Worm (Caenorhabditis elegans) whole organism, L1 larva: Measurements from ENCODE around the gene F56A8.8.
A peak's percentile ranks its signal among the peaks of the same experiment; 100 is the strongest.

Source experiments
- C34B4.2 ChIP-seq: sonication (generic microtip); optimal IDR thresholded peaks from 2 replicates; lab custom pipeline; 2017; ENCODE audit warnings: mild to moderate bottlenecking, missing genetic modification characterization, missing compliant biosample characterization
- F16B12.6 ChIP-seq: fragments of 150-350 bp; optimal IDR thresholded peaks from 2 replicates; lab custom pipeline; 2014; ENCODE audit warnings: missing biosample characterization, missing genetic modification characterization
- aha-1 ChIP-seq: fragments of 150-350 bp; optimal IDR thresholded peaks from 2 replicates; lab custom pipeline; 2014; ENCODE audit warnings: missing biosample characterization, missing genetic modification characterization
- aly-2 ChIP-seq: fragments of 150-350 bp; optimal IDR thresholded peaks from 2 replicates; lab custom pipeline; 2014; ENCODE audit warnings: missing biosample characterization, missing genetic modification characterization
- ceh-90 ChIP-seq: sonication (generic microtip); optimal IDR thresholded peaks from 2 replicates; lab custom pipeline; 2016; ENCODE audit warnings: missing genetic modification characterization, missing compliant biosample characterization
- ces-1 ChIP-seq: fragments of 150-350 bp; optimal IDR thresholded peaks from 2 replicates; lab custom pipeline; 2014; ENCODE audit warnings: missing biosample characterization, missing genetic modification reagents, missing genetic modification characterization
- dpl-1 ChIP-seq, 3 experiments: fragments of 150-350 bp in 2 of 3; sonication (generic microtip) in 1 of 3; optimal IDR thresholded peaks; 2 replicates each; lab custom pipeline; 2014 to 2017; ENCODE audit warnings: missing biosample characterization in 3 of 3, missing genetic modification characterization in 3 of 3, missing genetic modification reagents in 3 of 3
- efl-1 ChIP-seq, 4 experiments: fragments of 150-350 bp; optimal IDR thresholded peaks in 3 of 4; peaks in 1 of 4; 1 replicate in 1 of 4; 2 replicates in 3 of 4; lab custom pipeline; 2014; ENCODE audit warnings: missing biosample characterization in 2 of 4, missing genetic modification characterization in 2 of 4, missing genetic modification reagents in 2 of 4
- egl-13 ChIP-seq: sonication (generic microtip); optimal IDR thresholded peaks from 2 replicates; lab custom pipeline; 2016; ENCODE audit warnings: missing genotype, missing genetic modification reagents, missing genetic modification characterization, missing compliant biosample characterization
- egl-27 ChIP-seq, 2 experiments: fragments of 150-350 bp in 1 of 2; sonication (generic microtip); optimal IDR thresholded peaks; 3 replicates each; lab custom pipeline; 2017 to 2018; ENCODE audit warnings: missing biosample characterization in 2 of 2, missing genetic modification characterization in 2 of 2, missing genetic modification reagents in 2 of 2
- elt-2 ChIP-seq: sonication (generic microtip); optimal IDR thresholded peaks from 2 replicates; lab custom pipeline; 2016; ENCODE audit warnings: missing genetic modification characterization, mild to moderate bottlenecking, inconsistent platforms, missing compliant biosample characterization, missing genetic modification reagents
- ets-5 ChIP-seq: fragments of 200-800 bp; sonication (Bioruptor generic); IDR thresholded peaks from 2 replicates; pipeline ENCODE4 v1.3.6; 2022; ENCODE audit warnings: missing genetic modification characterization, missing compliant biosample characterization
- grh-1 ChIP-seq: fragments of 200-800 bp; sonication (Bioruptor generic); IDR thresholded peaks from 2 replicates; pipeline ENCODE4 v1.3.6; 2022; ENCODE audit warnings: missing genetic modification reagents, missing genetic modification characterization, missing compliant biosample characterization
- hlh-17 ChIP-seq: fragments of 200-800 bp; sonication (Bioruptor generic); optimal IDR thresholded peaks from 2 replicates; lab custom pipeline; 2018; ENCODE audit warnings: missing genetic modification characterization, mild to moderate bottlenecking, missing compliant biosample characterization, moderate library complexity, borderline replicate concordance
- hpl-2 ChIP-seq: fragments of 150-350 bp; optimal IDR thresholded peaks from 2 replicates; lab custom pipeline; 2014; ENCODE audit warnings: missing biosample characterization, missing genetic modification reagents, missing genetic modification characterization
- irx-1 ChIP-seq: sonication (generic microtip); optimal IDR thresholded peaks from 2 replicates; lab custom pipeline; 2016; ENCODE audit warnings: missing genetic modification characterization, missing compliant biosample characterization
- isw-1 ChIP-seq: fragments of 200-800 bp; sonication (Bioruptor generic); IDR thresholded peaks from 2 replicates; pipeline ENCODE4 v1.3.6; 2022; ENCODE audit warnings: missing genetic modification characterization, missing compliant biosample characterization
- lin-13 ChIP-seq: fragments of 150-350 bp; optimal IDR thresholded peaks from 2 replicates; lab custom pipeline; 2014; ENCODE audit warnings: missing biosample characterization, missing genetic modification reagents, missing genetic modification characterization
- lin-15B ChIP-seq: fragments of 150-350 bp; sonication (generic microtip); optimal IDR thresholded peaks from 3 replicates; lab custom pipeline; 2014; ENCODE audit warnings: missing biosample characterization, missing genetic modification characterization
- lin-35 ChIP-seq, 2 experiments: fragments of 150-350 bp; optimal IDR thresholded peaks; 2 replicates each; lab custom pipeline; 2014; ENCODE audit warnings: missing biosample characterization in 2 of 2, missing genetic modification characterization in 2 of 2, missing genetic modification reagents in 2 of 2
- lir-3 ChIP-seq: sonication (generic microtip); optimal IDR thresholded peaks from 2 replicates; lab custom pipeline; 2016; ENCODE audit warnings: mild to moderate bottlenecking, missing genetic modification characterization, moderate library complexity, missing compliant biosample characterization; ENCODE audit not compliant: poor library complexity
- mdl-1 ChIP-seq, 2 experiments: fragments of 150-350 bp; optimal IDR thresholded peaks; 2 replicates each; lab custom pipeline; 2014 to 2017; ENCODE audit warnings: missing biosample characterization in 2 of 2, missing genetic modification characterization in 2 of 2, inconsistent platforms in 1 of 2
- mef-2 ChIP-seq: fragments of 150-350 bp; optimal IDR thresholded peaks from 2 replicates; lab custom pipeline; 2014; ENCODE audit warnings: missing biosample characterization, missing genetic modification characterization
- nhr-19 ChIP-seq: fragments of 200-800 bp; sonication (Bioruptor generic); conservative IDR thresholded peaks from 2 replicates; pipeline ENCODE4 v1.3.6; 2022; ENCODE audit warnings: missing genetic modification characterization, missing compliant biosample characterization
- nhr-20 ChIP-seq: sonication (generic microtip); optimal IDR thresholded peaks from 2 replicates; lab custom pipeline; 2016; ENCODE audit warnings: mild to moderate bottlenecking, missing genetic modification characterization, missing compliant biosample characterization
- nhr-28 ChIP-seq: fragments of 150-350 bp; optimal IDR thresholded peaks from 2 replicates; lab custom pipeline; 2014; ENCODE audit warnings: missing biosample characterization, missing genetic modification characterization
- nhr-47 ChIP-seq: sonication (generic microtip); optimal IDR thresholded peaks from 2 replicates; lab custom pipeline; 2016; ENCODE audit warnings: mild to moderate bottlenecking, missing genetic modification characterization, moderate library complexity, missing compliant biosample characterization
- pag-3 ChIP-seq: sonication (generic microtip); optimal IDR thresholded peaks from 2 replicates; lab custom pipeline; 2017; ENCODE audit warnings: missing genetic modification characterization, mild to moderate bottlenecking, missing compliant biosample characterization, antibody characterized with exemption, borderline replicate concordance; ENCODE audit not compliant: insufficient read depth
- pax-3 ChIP-seq: fragments of 200-800 bp; sonication (Bioruptor generic); optimal IDR thresholded peaks from 2 replicates; lab custom pipeline; 2018; ENCODE audit warnings: mild to moderate bottlenecking, missing genetic modification characterization, moderate library complexity, missing compliant biosample characterization
- skn-1 ChIP-seq: fragments of 150-350 bp; optimal IDR thresholded peaks from 2 replicates; lab custom pipeline; 2014; ENCODE audit warnings: missing biosample characterization, missing genetic modification characterization
- sox-4 ChIP-seq: sonication (generic microtip); optimal IDR thresholded peaks from 2 replicates; lab custom pipeline; 2016; ENCODE audit warnings: missing genetic modification characterization, missing compliant biosample characterization
- swsn-7 ChIP-seq: sonication (generic microtip); optimal IDR thresholded peaks from 2 replicates; lab custom pipeline; 2016; ENCODE audit warnings: missing genetic modification characterization, missing compliant biosample characterization
- unc-130 ChIP-seq: fragments of 150-350 bp; optimal IDR thresholded peaks from 2 replicates; lab custom pipeline; 2017; ENCODE audit warnings: missing biosample characterization, missing genetic modification characterization, inconsistent platforms
- unc-98 ChIP-seq: fragments of 200-800 bp; sonication (Bioruptor generic); IDR thresholded peaks from 2 replicates; pipeline ENCODE4 v1.3.6; 2022; ENCODE audit warnings: missing genetic modification characterization, missing compliant biosample characterization
- xbp-1 ChIP-seq: sonication (generic microtip); optimal IDR thresholded peaks from 2 replicates; lab custom pipeline; 2016; ENCODE audit warnings: missing genetic modification characterization, missing compliant biosample characterization
- zag-1 ChIP-seq: fragments of 150-350 bp; optimal IDR thresholded peaks from 2 replicates; lab custom pipeline; 2014; ENCODE audit warnings: missing biosample characterization, missing genetic modification characterization
- ztf-11 ChIP-seq, 2 experiments: sonication (generic microtip); optimal IDR thresholded peaks; 2 replicates each; lab custom pipeline; 2016 to 2017; ENCODE audit warnings: missing genetic modification characterization in 2 of 2, missing biosample characterization in 1 of 2, missing compliant biosample characterization in 1 of 2
- ztf-4 ChIP-seq: fragments of 150-350 bp; optimal IDR thresholded peaks from 2 replicates; lab custom pipeline; 2014; ENCODE audit warnings: missing biosample characterization, missing genetic modification characterization

Gene F56A8.8

DNA sequence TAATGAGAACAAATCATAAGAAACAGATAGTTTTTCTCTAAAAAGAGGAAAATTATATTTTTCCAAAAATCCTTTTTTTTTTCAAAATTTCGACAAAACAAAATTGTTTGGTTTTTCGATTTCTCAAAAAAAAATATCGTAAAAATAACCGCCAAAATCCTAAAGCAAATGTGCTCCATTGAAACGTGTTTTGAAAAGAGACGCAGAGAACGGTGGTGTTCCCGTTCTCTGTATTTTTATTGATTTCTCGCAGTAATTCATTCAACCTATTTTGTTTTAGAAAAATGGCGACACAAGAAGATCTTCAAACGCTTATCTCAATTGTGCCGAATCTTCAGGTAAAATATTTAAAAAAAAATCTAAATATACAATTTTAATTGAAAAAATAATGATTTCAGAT is 28.3 kb downstream of the F56A8.8 start, which contains the start of gene Y43F4B.10 (continued):
- TF ChIP-seq ceh-90 (tag; lab: Kevin White, UChicago): no peak
- no peak for TF ChIP-seq irx-1 (tag; lab: Kevin White, UChicago)
- no peak for TF ChIP-seq ztf-11 (tag; optimal IDR thresholded peaks at IDR 0.05; lab: Kevin White, UChicago)
- TF ChIP-seq lir-3: no peak
- TF ChIP-seq ces-1: no peak

DNA sequence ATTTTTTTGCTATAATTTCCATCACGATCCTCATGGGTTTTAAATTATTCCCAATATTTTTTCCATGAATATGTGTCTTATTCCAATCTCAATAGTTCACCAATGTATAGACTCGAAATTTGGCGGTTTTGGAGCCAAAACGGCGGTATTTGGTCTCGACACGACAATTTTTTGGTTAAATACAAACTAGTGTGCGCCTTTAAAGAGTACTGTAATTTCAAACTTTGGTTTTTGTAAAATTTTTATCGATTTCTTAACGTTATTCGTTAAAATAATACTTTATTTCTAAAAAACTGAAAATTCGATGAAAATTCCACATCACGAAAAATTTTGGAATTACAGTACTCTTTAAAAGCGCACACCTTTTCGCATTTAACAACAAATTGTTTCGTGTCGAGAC is 29.1 kb downstream of the F56A8.8 start:
- TF ChIP-seq nhr-47 (tag; lab: Kevin White, UChicago) (no peak), lin-15B (tag; lab: Kevin White, UChicago) (no peak)

DNA sequence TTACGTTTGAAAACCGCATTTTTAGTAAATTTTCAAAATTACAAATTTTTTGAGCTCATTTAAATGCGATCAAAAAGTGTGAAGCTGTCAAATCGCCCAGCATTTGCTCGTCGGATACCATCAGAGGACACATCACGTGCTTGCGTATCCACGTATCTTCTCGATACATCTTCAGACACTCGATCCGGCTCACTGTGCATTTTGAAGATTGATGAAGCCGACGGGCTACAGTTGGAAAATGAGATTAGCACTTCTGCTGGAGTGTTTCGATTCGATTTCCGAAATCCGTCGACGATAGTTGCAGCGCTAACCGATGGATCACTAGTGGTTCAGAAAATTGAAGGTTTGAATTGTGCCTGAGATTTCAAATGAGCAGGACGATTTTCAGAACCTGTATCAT is 29.6 kb downstream of the F56A8.8 start, which contains the start of gene dph-7:
dph-7 (plus strand) TSS at position 53 of the 400 bp plus-strand sequence.
- no peak for TF ChIP-seq efl-1 (optimal IDR thresholded peaks at IDR 0.05; lab: Kevin White, UChicago)
- peak in 1 of 2 experiments; percentile 72 for TF ChIP-seq efl-1 (GFP tag; optimal IDR thresholded peaks at IDR 0.05 in 1 of 2; lab: Kevin White, UChicago)
- TF ChIP-seq nhr-20: no peak
- TF ChIP-seq elt-2: no peak

DNA sequence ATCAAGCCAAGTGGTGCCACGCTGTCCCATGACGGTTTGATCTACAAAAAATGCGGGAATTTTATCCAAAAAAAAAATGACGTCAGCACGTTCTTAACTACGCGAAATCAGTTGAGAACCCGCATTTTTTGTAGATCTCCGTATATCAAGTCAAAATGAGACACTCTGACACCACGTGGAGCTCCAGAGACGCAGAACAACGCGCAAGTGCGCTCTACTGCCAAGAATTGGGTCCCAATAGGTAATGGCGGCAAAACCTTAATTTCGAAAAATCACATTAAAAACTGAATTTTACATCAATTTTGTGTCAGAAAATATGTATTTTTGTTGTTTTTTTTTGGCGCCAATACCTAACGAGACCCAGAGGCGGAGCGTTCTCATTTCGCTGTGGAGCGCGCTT is 31.4 kb downstream of the F56A8.8 start:
- TF ChIP-seq efl-1 (optimal IDR thresholded peaks at IDR 0.05; lab: Kevin White, UChicago) (peak; percentile 61 to 88), efl-1 (GFP tag; optimal IDR thresholded peaks at IDR 0.05 in 1 of 2; lab: Kevin White, UChicago) (peak; percentile 34 to 66), unc-130 (tag; lab: Kevin White, UChicago) (no peak), lin-35 (GFP tag; optimal IDR thresholded peaks at IDR 0.05; lab: Kevin White, UChicago) (peak; percentile 17 to 48), nhr-28 (no peak), lin-13 (GFP tag; lab: Kevin White, UChicago) (no peak), zag-1 (tag; lab: Kevin White, UChicago) (no peak), dpl-1 (GFP tag; optimal IDR thresholded peaks at IDR 0.05; lab: Kevin White, UChicago) (peak in 2 of 3 experiments; percentile 8 to 57), skn-1 (no peak), xbp-1 (tag; lab: Kevin White, UChicago) (no peak), swsn-7 (tag; lab: Kevin White, UChicago) (no peak), isw-1 (GFP tag; lab: Robert Waterston, UW) (no peak), C34B4.2 (tag; lab: Kevin White, UChicago) (no peak), egl-13 (tag; lab: Kevin White, UChicago) (no peak)

DNA sequence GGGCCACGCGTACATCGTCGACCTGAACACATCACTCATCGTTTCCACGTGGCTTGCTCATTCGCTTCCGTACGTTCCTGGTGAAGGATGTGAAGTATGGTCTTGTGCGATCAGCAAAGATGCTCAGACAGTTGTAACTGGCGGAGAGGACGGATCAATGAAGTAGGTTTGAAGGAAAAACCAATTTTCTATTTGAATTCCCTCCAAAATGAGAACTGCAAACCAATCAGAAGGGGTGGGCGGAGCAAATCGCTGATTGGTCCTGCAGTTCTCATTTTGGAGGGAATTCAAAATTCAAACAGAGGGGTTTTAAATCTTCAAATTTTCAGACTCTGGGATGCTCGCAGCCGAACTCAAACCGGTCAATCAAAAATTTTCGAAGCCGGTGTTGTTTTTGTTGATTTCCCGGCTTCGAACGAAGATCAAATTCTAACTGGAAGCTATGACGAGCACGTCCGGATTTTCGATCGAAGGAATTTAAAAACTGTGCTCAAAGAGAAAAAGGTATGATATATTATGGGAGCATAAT is 31.9 kb downstream of the F56A8.8 start:
- TF ChIP-seq hpl-2 (GFP tag; lab: Kevin White, UChicago) (no peak), efl-1 (optimal IDR thresholded peaks at IDR 0.05; lab: Kevin White, UChicago) (no peak), efl-1 (GFP tag; optimal IDR thresholded peaks at IDR 0.05 in 1 of 2; lab: Kevin White, UChicago) (peak; percentile 37 to 58)

DNA sequence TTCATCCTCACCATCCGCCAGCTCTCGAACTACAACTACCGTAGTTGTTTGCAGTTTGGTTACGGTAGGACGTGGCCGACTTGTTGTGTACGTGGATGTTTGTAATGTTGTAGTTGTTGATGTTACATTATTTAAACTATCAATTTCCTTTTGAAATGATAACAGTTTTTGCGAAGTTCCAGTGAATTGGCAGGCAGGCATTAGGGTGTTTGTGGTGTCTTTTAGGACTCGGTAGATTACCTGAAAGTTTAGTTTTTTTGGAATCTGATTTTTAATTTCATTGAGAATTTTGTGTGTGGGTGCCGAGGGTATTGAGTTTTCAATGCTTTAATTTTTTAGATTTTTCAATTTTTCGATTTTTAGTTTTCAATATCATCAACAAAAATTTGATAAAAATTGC is 37.1 kb downstream of the F56A8.8 start, which contains the start of gene F53A2.11:
F53A2.11 (minus strand) TSS at position 101 of the 400 bp plus-strand sequence.
- TF ChIP-seq mdl-1 (tag; optimal IDR thresholded peaks at IDR 0.05; lab: Kevin White, UChicago): no peak
- no peak for TF ChIP-seq F16B12.6 (tag; lab: Kevin White, UChicago)
- TF ChIP-seq isw-1 (GFP tag; lab: Robert Waterston, UW): no peak
- TF ChIP-seq sox-4 (tag; lab: Kevin White, UChicago): no peak
- TF ChIP-seq ceh-90 (tag; lab: Kevin White, UChicago): no peak
- TF ChIP-seq hlh-17 (GFP tag; lab: Kevin White, UChicago): no peak
- no peak for TF ChIP-seq unc-98
- no peak for TF ChIP-seq zag-1 (tag; lab: Kevin White, UChicago)
- TF ChIP-seq nhr-19 (GFP tag; lab: Robert Waterston, UW): no peak
- TF ChIP-seq pag-3 (tag; lab: Kevin White, UChicago): no peak
- TF ChIP-seq ets-5: no peak
- TF ChIP-seq ztf-4 (tag; lab: Kevin White, UChicago): no peak
- TF ChIP-seq aly-2 (tag; lab: Kevin White, UChicago): no peak
- no peak for TF ChIP-seq aha-1
- no peak for TF ChIP-seq grh-1
- no peak for TF ChIP-seq lir-3
- TF ChIP-seq pax-3 (tag; lab: Kevin White, UChicago): no peak
- no peak for TF ChIP-seq egl-27 (tag; optimal IDR thresholded peaks at IDR 0.05; lab: Kevin White, UChicago)
- no peak for TF ChIP-seq mef-2 (tag; lab: Kevin White, UChicago)
